Worm (Caenorhabditis elegans) whole organism, L3 larva: ENCODE results near the gene Y56A3A.41.

Experiments used
- ZK546.5 ChIP-seq: sonication (generic microtip); optimal IDR thresholded peaks from 2 replicates; lab custom pipeline; 2017; ENCODE audit warnings: missing biosample characterization, missing genetic modification characterization
- elt-1 ChIP-seq: fragments of 150-350 bp; optimal IDR thresholded peaks from 2 replicates; lab custom pipeline; 2014; ENCODE audit warnings: missing biosample characterization, missing genetic modification characterization
- fos-1 ChIP-seq: fragments of 150-350 bp; optimal IDR thresholded peaks from 2 replicates; lab custom pipeline; 2014; ENCODE audit warnings: missing biosample characterization, missing genetic modification characterization
- jun-1 ChIP-seq: fragments of 150-350 bp; optimal IDR thresholded peaks from 2 replicates; lab custom pipeline; 2014; ENCODE audit warnings: missing biosample characterization, missing genetic modification reagents, missing genetic modification characterization
- nhr-12 ChIP-seq: fragments of 150-350 bp; optimal IDR thresholded peaks from 2 replicates; lab custom pipeline; 2014; ENCODE audit warnings: missing biosample characterization, missing genetic modification characterization
- nhr-237 ChIP-seq: fragments of 150-350 bp; optimal IDR thresholded peaks from 2 replicates; lab custom pipeline; 2014; ENCODE audit warnings: missing biosample characterization, missing genetic modification characterization
- nhr-25 ChIP-seq: sonication (generic microtip); optimal IDR thresholded peaks from 2 replicates; lab custom pipeline; 2017; ENCODE audit warnings: missing biosample characterization, missing genetic modification characterization
- nhr-28 ChIP-seq: fragments of 150-350 bp; optimal IDR thresholded peaks from 2 replicates; lab custom pipeline; 2014; ENCODE audit warnings: missing biosample characterization, missing genetic modification characterization
- unc-62 ChIP-seq: fragments of 150-350 bp; sonication (generic microtip); optimal IDR thresholded peaks from 4 replicates; lab custom pipeline; 2014; ENCODE audit warnings: missing biosample characterization, missing genetic modification reagents, missing genetic modification characterization
- ztf-4 ChIP-seq: fragments of 150-350 bp; optimal IDR thresholded peaks from 2 replicates; lab custom pipeline; 2014; ENCODE audit warnings: missing biosample characterization, missing genetic modification characterization

- TF ChIP-seq ztf-4 (no peak), nhr-12 (tag; lab: Kevin White, UChicago) (no peak), nhr-237 (tag; lab: Kevin White, UChicago) (no peak), fos-1 (tag; lab: Kevin White, UChicago) (no peak), jun-1 (no peak), elt-1 (tag; lab: Kevin White, UChicago) (no peak), nhr-25 (tag; lab: Kevin White, UChicago) (no peak), unc-62 (GFP tag; lab: Kevin White, UChicago) (no peak), nhr-28 (no peak), ZK546.5 (tag; lab: Kevin White, UChicago) (no peak)
These were observed 45.7 kb upstream of the Y56A3A.41 start for ce11 chrIII:11938525-11938924.
